Fruit fly (Drosophila melanogaster): ENCODE data around the gene rux.
A peak's percentile ranks its signal among the peaks of the same experiment; 100 is the strongest.

Gene rux

DNA sequence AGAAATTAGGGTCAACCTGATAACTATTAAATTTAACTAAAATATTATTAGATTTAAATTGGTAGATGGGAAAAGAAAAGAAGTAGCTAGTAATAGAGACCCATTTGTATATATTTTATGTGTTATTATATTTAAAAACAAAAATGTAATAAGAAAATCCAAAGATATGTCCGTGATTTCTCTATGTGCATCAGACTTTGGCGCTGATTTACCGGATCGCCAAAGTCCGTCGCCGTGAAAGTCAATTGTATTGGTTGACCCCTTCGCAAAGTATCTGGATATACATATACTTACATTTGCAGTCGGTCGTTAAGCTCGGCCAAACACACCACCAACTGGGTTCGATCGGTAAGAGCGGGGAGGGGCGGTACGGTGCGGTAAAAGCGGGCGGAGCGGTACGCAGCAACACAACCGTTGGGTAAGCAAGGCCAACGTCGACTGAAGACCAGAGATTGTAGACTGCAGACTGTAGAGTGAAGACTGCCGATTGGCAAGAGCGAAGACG lies 39.5 kb upstream of the rux start (continued):
- TF ChIP-seq PHDP (tag; optimal IDR thresholded peaks at IDR 0.05), result peak; percentile 49
- no peak for TF ChIP-seq CG8290 (GFP tag; optimal IDR thresholded peaks at IDR 0.05)
- TF ChIP-seq CG8290 (tag; optimal IDR thresholded peaks at IDR 0.05), result peak in 1 of 2 experiments; percentile 54
- TF ChIP-seq CG17359 (tag; optimal IDR thresholded peaks at IDR 0.05), result peak; percentile 54
- peak in 1 of 2 experiments; percentile 66 for TF ChIP-seq Hr51 (GFP tag; optimal IDR thresholded peaks at IDR 0.05)
- peak; percentile 8 for TF ChIP-seq CG10431 (GFP tag; optimal IDR thresholded peaks at IDR 0.05)
- TF ChIP-seq HmgZ (tag; optimal IDR thresholded peaks at IDR 0.05), result no peak
- TF ChIP-seq Xrp1 (GFP tag; IDR thresholded peaks at IDR 0.05), result peak; percentile 29; the same call in 1 of the 2 replicates
- peak; percentile 33 for TF ChIP-seq fd96Cb (tag; optimal IDR thresholded peaks at IDR 0.05)
- TF ChIP-seq sc (optimal IDR thresholded peaks at IDR 0.05), result no peak
- peak; percentile 19 for TF ChIP-seq sc (GFP tag; optimal IDR thresholded peaks at IDR 0.05)
- peak in 1 of 2 experiments; percentile 24 for TF ChIP-seq Pdp1 (GFP tag; optimal IDR thresholded peaks at IDR 0.05)
- TF ChIP-seq CG11695 (GFP tag; IDR thresholded peaks at IDR 0.05), result 0 out of 3 replicates have a peak, but pooled peaks have one; percentile 25
- TF ChIP-seq Jarid2 (GFP tag; optimal IDR thresholded peaks at IDR 0.05), result peak; percentile 31
- no peak for TF ChIP-seq Bdp1 (GFP tag; optimal IDR thresholded peaks at IDR 0.05)
- 0 out of 3 replicates have a peak, but pooled peaks have one; percentile 51 for TF ChIP-seq ci (GFP tag; IDR thresholded peaks at IDR 0.05)
- peak; percentile 72 for TF ChIP-seq Sox102F (GFP tag; optimal IDR thresholded peaks at IDR 0.05)
- peak in 1 of 2 experiments; percentile 32 for TF ChIP-seq dpn (GFP tag; optimal IDR thresholded peaks at IDR 0.05)
- peak; percentile 67; the same call in 1 of the 2 replicates for TF ChIP-seq Drgx (GFP tag; IDR thresholded peaks at IDR 0.05)
- TF ChIP-seq pfk (GFP tag; optimal IDR thresholded peaks at IDR 0.05), result no peak
- TF ChIP-seq CG10267 (tag; optimal IDR thresholded peaks at IDR 0.05), result no peak
- peak; percentile 39 to 54 for TF ChIP-seq bsh (GFP tag; optimal IDR thresholded peaks at IDR 0.05)
- TF ChIP-seq sens (GFP tag), result peak; percentile 23
- peak; percentile 71 for TF ChIP-seq gem (tag; optimal IDR thresholded peaks at IDR 0.05)
- TF ChIP-seq CG10979 (tag; optimal IDR thresholded peaks at IDR 0.05), result peak; percentile 45
- TF ChIP-seq HLH3B (GFP tag; IDR thresholded peaks at IDR 0.05), result peak; percentile 15; the same call in 1 of the 2 replicates
- TF ChIP-seq CG17829 (tag; optimal IDR thresholded peaks at IDR 0.05), result peak; percentile 19
- TF ChIP-seq CG12659 (GFP tag; optimal IDR thresholded peaks at IDR 0.05), result peak; percentile 10
- TF ChIP-seq CG1603 (tag; optimal IDR thresholded peaks at IDR 0.05), result no peak
- peak; percentile 72 for TF ChIP-seq CG11504 (tag; optimal IDR thresholded peaks at IDR 0.05)
- peak; percentile 56 for TF ChIP-seq CG2678 (tag; optimal IDR thresholded peaks at IDR 0.05)
- TF ChIP-seq row (GFP tag; IDR thresholded peaks at IDR 0.05), result peak; percentile 26
- no peak for TF ChIP-seq ato (GFP tag; IDR thresholded peaks at IDR 0.05; ENCODE audit: partially characterized antibody)
- no peak for TF ChIP-seq CG4617 (GFP tag; optimal IDR thresholded peaks at IDR 0.05; ENCODE audit: borderline replicate concordance)
- TF ChIP-seq hkb (optimal IDR thresholded peaks at IDR 0.05), result no peak
- peak; percentile 26; the same call in 1 of the 2 replicates for TF ChIP-seq hkb (GFP tag; IDR thresholded peaks at IDR 0.05)
- TF ChIP-seq CG31224 (GFP tag; IDR thresholded peaks at IDR 0.05), result no peak
- TF ChIP-seq CG15696 (tag; optimal IDR thresholded peaks at IDR 0.05), result no peak
- TF ChIP-seq prd (optimal IDR thresholded peaks at IDR 0.05), result no peak
- 0 out of 3 replicates have a peak, but pooled peaks have one; percentile 23 for TF ChIP-seq prd (GFP tag; IDR thresholded peaks at IDR 0.05)
- TF ChIP-seq CG18262 (tag; optimal IDR thresholded peaks at IDR 0.05), result peak; percentile 49
- peak; percentile 48 for TF ChIP-seq CG13424 (tag; optimal IDR thresholded peaks at IDR 0.05)
- TF ChIP-seq CTCF (GFP tag; optimal IDR thresholded peaks at IDR 0.05), result no peak
- no peak for TF ChIP-seq dmrt11E (tag; optimal IDR thresholded peaks at IDR 0.05)
- no peak for TF ChIP-seq yki (optimal IDR thresholded peaks at IDR 0.05)
- no peak for TF ChIP-seq CG16779 (GFP tag; IDR thresholded peaks at IDR 0.05)
- peak; percentile 30 for TF ChIP-seq CG7556 (GFP tag; optimal IDR thresholded peaks at IDR 0.05)
- peak; percentile 24 for TF ChIP-seq D19A (tag; optimal IDR thresholded peaks at IDR 0.05)
- TF ChIP-seq CG8478 (optimal IDR thresholded peaks at IDR 0.05), result no peak
- TF ChIP-seq ATbp (GFP tag; optimal IDR thresholded peaks at IDR 0.05), result peak; percentile 37
- 0 out of 3 replicates have a peak, but pooled peaks have one; percentile 29 for TF ChIP-seq Opbp (GFP tag; IDR thresholded peaks at IDR 0.05; ENCODE audit: partially characterized antibody)

Measured in whole organism, embryonic.